Worm (Caenorhabditis elegans): Measurements from ENCODE around the gene F42H10.2.

The F42H10.2 gene

DNA sequence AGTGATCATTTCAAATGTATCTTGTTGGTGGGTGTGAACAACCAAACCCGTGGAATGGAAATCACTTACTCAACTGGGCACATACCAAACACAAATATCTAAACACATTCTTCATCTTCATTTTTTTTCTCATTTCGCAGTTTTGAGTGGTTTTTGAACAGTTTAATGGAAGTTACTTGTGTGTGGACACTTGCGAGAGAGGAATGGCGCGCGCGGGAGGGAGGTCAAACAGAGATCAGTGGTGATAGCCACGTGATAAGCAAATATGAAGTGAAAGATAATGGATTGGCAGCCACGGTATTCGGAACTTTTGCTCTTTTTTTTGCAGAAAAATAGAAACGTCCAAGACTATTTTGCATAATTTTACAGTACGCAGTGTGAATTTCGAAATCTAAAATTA lies 30.2 kb downstream of the F42H10.2 start (continued):
- TF ChIP-seq zip-4 (GFP tag; optimal IDR thresholded peaks at IDR 0.05): no peak
- no peak for TF ChIP-seq skn-1 (tag; optimal IDR thresholded peaks at IDR 0.05)
- no peak for TF ChIP-seq tlp-1 (tag; optimal IDR thresholded peaks at IDR 0.05)
- TF ChIP-seq fkh-8 (tag; optimal IDR thresholded peaks at IDR 0.05): no peak
- TF ChIP-seq fkh-4 (tag; optimal IDR thresholded peaks at IDR 0.05; ENCODE audit: borderline replicate concordance): no peak
- TF ChIP-seq nhr-90 (tag; optimal IDR thresholded peaks at IDR 0.05; ENCODE audit: poor library complexity): no peak

- TF ChIP-seq C34B4.2 (tag; optimal IDR thresholded peaks at IDR 0.05): no peak
- TF ChIP-seq hlh-4 (tag; optimal IDR thresholded peaks at IDR 0.05): no peak
- TF ChIP-seq xbp-1 (tag; optimal IDR thresholded peaks at IDR 0.05): no peak
- no peak for TF ChIP-seq nhr-19 (GFP tag; conservative IDR thresholded peaks at IDR 0.05)
- TF ChIP-seq nhr-20 (tag; optimal IDR thresholded peaks at IDR 0.05): no peak
- no peak for TF ChIP-seq Y116A8C.19 (tag; optimal IDR thresholded peaks at IDR 0.05; ENCODE audit: borderline replicate concordance)
- no peak for TF ChIP-seq zip-4 (GFP tag; optimal IDR thresholded peaks at IDR 0.05)
- no peak for TF ChIP-seq aly-2 (tag; optimal IDR thresholded peaks at IDR 0.05)
- TF ChIP-seq egl-27 (tag; optimal IDR thresholded peaks at IDR 0.05): no peak
Observed at ce11 chrIII:8521654-8522392, 31.4 kb downstream of the F42H10.2 start.

- no peak for TF ChIP-seq dsc-1 (tag; optimal IDR thresholded peaks at IDR 0.05)
- TF ChIP-seq nhr-90 (tag; optimal IDR thresholded peaks at IDR 0.05; ENCODE audit: poor library complexity): no peak
- no peak for TF ChIP-seq sox-4 (tag; optimal IDR thresholded peaks at IDR 0.05)
- TF ChIP-seq rnt-1 (tag; optimal IDR thresholded peaks at IDR 0.05): no peak
- no peak for TF ChIP-seq snpc-4 (tag; optimal IDR thresholded peaks at IDR 0.05)
- TF ChIP-seq dpl-1 (GFP tag; optimal IDR thresholded peaks at IDR 0.05): no peak
- no peak for TF ChIP-seq isw-1 (GFP tag; IDR thresholded peaks at IDR 0.05)
- TF ChIP-seq ces-1 (GFP tag; optimal IDR thresholded peaks at IDR 0.05): no peak
- TF ChIP-seq nhr-71 (tag; optimal IDR thresholded peaks at IDR 0.05): no peak
- no peak for TF ChIP-seq lin-13 (GFP tag; optimal IDR thresholded peaks at IDR 0.05)
- no peak for TF ChIP-seq alr-1 (tag; optimal IDR thresholded peaks at IDR 0.05; ENCODE audit: borderline replicate concordance)
- TF ChIP-seq nhr-20 (tag; optimal IDR thresholded peaks at IDR 0.05): no peak
- TF ChIP-seq nhr-28 (tag; optimal IDR thresholded peaks at IDR 0.05): no peak
- TF ChIP-seq zip-4 (GFP tag; optimal IDR thresholded peaks at IDR 0.05): no peak
- no peak for TF ChIP-seq mef-2 (tag; optimal IDR thresholded peaks at IDR 0.05)
- TF ChIP-seq mdl-1 (tag; optimal IDR thresholded peaks at IDR 0.05): no peak
- no peak for TF ChIP-seq lin-35 (GFP tag; optimal IDR thresholded peaks at IDR 0.05)
Observed at ce11 chrIII:8524773-8525172, 34.4 kb downstream of the F42H10.2 start, which contains the start of gene idpp-15. Gene idpp-15 (plus strand): TSS chrIII:8525073.

DNA sequence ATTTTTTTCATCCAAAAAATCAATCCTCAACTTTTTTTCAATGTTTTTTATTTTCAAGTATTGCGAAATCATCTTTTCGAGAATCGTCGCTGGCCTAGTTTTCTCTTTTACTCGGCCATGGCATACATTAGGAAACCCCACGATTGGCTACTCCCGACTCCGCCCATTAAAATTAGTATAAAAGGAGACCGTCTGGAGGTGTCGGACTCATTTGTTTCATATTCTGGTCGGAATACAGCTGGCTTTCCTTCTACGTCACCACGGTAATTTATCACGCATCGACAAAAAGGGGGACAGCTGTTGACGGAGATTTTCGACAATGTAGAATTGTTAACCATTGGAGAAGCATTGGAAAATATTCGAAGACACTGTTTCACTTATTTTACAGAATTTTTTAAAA lies 38.6 kb downstream of the F42H10.2 start:
- TF ChIP-seq vab-15 (tag; optimal IDR thresholded peaks at IDR 0.05) (no peak), nhr-237 (tag; optimal IDR thresholded peaks at IDR 0.05) (peak; percentile 39), rnt-1 (tag; optimal IDR thresholded peaks at IDR 0.05) (peak; percentile 89), F16B12.6 (tag; optimal IDR thresholded peaks at IDR 0.05) (no peak), ztf-11 (tag; optimal IDR thresholded peaks at IDR 0.05) (peak in 1 of 2 experiments; percentile 90), mep-1 (tag; optimal IDR thresholded peaks at IDR 0.05) (peak; percentile 83), snpc-4 (tag; optimal IDR thresholded peaks at IDR 0.05) (peak; percentile 39), nhr-12 (tag; optimal IDR thresholded peaks at IDR 0.05) (no peak), nhr-85 (tag) (peak; percentile 97), lin-35 (GFP tag; optimal IDR thresholded peaks at IDR 0.05) (peak; percentile 21 to 68), nhr-90 (tag; optimal IDR thresholded peaks at IDR 0.05; ENCODE audit: poor library complexity) (peak; percentile 74), ama-1 (optimal IDR thresholded peaks at IDR 0.05) (peak; percentile 64), ceh-90 (tag; optimal IDR thresholded peaks at IDR 0.05) (peak; percentile 89), hpl-2 (GFP tag; optimal IDR thresholded peaks at IDR 0.05) (no peak), egl-27 (tag; optimal IDR thresholded peaks at IDR 0.05) (no peak), tbx-2 (tag; optimal IDR thresholded peaks at IDR 0.05) (peak; percentile 81), C34B4.2 (tag; optimal IDR thresholded peaks at IDR 0.05) (no peak), swsn-7 (tag; optimal IDR thresholded peaks at IDR 0.05) (peak; percentile 81), pqm-1 (tag; optimal IDR thresholded peaks at IDR 0.05) (no peak), grh-1 (GFP tag; IDR thresholded peaks at IDR 0.05) (peak; percentile 64), pag-3 (tag; optimal IDR thresholded peaks at IDR 0.05; ENCODE audit: borderline replicate concordance, insufficient read depth) (no peak), hlh-4 (tag; optimal IDR thresholded peaks at IDR 0.05) (no peak), unc-98 (GFP tag; IDR thresholded peaks at IDR 0.05) (no peak), ceh-8 (GFP tag; optimal IDR thresholded peaks at IDR 0.05) (peak; percentile 67), dsc-1 (tag; optimal IDR thresholded peaks at IDR 0.05) (peak; percentile 67), Y116A8C.19 (tag; optimal IDR thresholded peaks at IDR 0.05; ENCODE audit: borderline replicate concordance) (no peak), mdl-1 (tag; optimal IDR thresholded peaks at IDR 0.05) (peak in 1 of 2 experiments; percentile 21)
